Worm (Caenorhabditis elegans) whole organism, L4 larva: ENCODE measurements around the gene C46C2.2.

Experiments
- F37D6.2 ChIP-seq: sonication (generic microtip); optimal IDR thresholded peaks from 2 replicates; lab custom pipeline; 2016; ENCODE audit warnings: mild to moderate bottlenecking, missing genetic modification characterization, missing compliant biosample characterization
- F44E2.7 ChIP-seq: fragments of 200-800 bp; sonication (Bioruptor generic); IDR thresholded peaks from 2 replicates; pipeline ENCODE4 v2.1.2; 2022; ENCODE audit warnings: missing genetic modification characterization, missing compliant biosample characterization
- T20F7.1 ChIP-seq: fragments of 200-800 bp; sonication (Bioruptor generic); optimal IDR thresholded peaks from 2 replicates; lab custom pipeline; 2018; ENCODE audit warnings: mild to moderate bottlenecking, missing genetic modification characterization, missing compliant biosample characterization
- Y105C5A.15 ChIP-seq: fragments of 200-800 bp; sonication (Bioruptor generic); IDR thresholded peaks from 2 replicates; pipeline ENCODE4 v1.3.6; 2022; ENCODE audit warnings: missing genetic modification characterization, missing compliant biosample characterization
- ZK546.5 ChIP-seq, 2 experiments: sonication (generic microtip); optimal IDR thresholded peaks; 2 replicates each; lab custom pipeline; 2017; ENCODE audit warnings: missing biosample characterization in 2 of 2, missing genetic modification characterization in 2 of 2
- aha-1 ChIP-seq: fragments of 150-350 bp; peaks from one replicate; lab custom pipeline; 2014; ENCODE audit warnings: missing biosample characterization, missing genetic modification characterization
- attf-4 ChIP-seq: sonication (generic microtip); optimal IDR thresholded peaks from 3 replicates; lab custom pipeline; 2017; ENCODE audit warnings: missing biosample characterization, missing genetic modification characterization
- ceh-20 ChIP-seq: fragments of 200-800 bp; sonication (Bioruptor generic); IDR thresholded peaks from 2 replicates; pipeline ENCODE4 v1.3.6; 2022; ENCODE audit warnings: missing genetic modification reagents, missing genetic modification characterization, missing compliant biosample characterization
- cey-2 ChIP-seq: sonication (generic microtip); optimal IDR thresholded peaks from 3 replicates; lab custom pipeline; 2017; ENCODE audit warnings: missing genetic modification characterization, mild to moderate bottlenecking, missing compliant biosample characterization, antibody characterized with exemption, borderline replicate concordance; ENCODE audit not compliant: insufficient read depth
- daf-16 ChIP-seq, 3 experiments: sonication (generic microtip); optimal IDR thresholded peaks; 2 replicates each; lab custom pipeline; 2016 to 2017; ENCODE audit warnings: missing genetic modification characterization in 3 of 3, missing genetic modification reagents in 3 of 3, mild to moderate bottlenecking in 2 of 3, missing compliant biosample characterization in 2 of 3, missing biosample characterization in 1 of 3, moderate library complexity in 1 of 3
- fos-1 ChIP-seq: fragments of 150-350 bp; optimal IDR thresholded peaks from 2 replicates; lab custom pipeline; 2014; ENCODE audit warnings: missing biosample characterization, missing genetic modification characterization
- gei-8 ChIP-seq: fragments of 200-800 bp; sonication (Bioruptor generic); optimal IDR thresholded peaks from 2 replicates; lab custom pipeline; 2018; ENCODE audit warnings: mild to moderate bottlenecking, missing genetic modification characterization, missing compliant biosample characterization
- hlh-30 ChIP-seq: sonication (generic microtip); optimal IDR thresholded peaks from 2 replicates; lab custom pipeline; 2017; ENCODE audit warnings: antibody characterized with exemption, mild to moderate bottlenecking, missing genetic modification characterization, missing compliant biosample characterization; ENCODE audit not compliant: insufficient read depth
- jun-1 ChIP-seq: fragments of 150-350 bp; optimal IDR thresholded peaks from 2 replicates; lab custom pipeline; 2014; ENCODE audit warnings: missing biosample characterization, missing genetic modification reagents, missing genetic modification characterization
- lim-7 ChIP-seq: fragments of 200-800 bp; sonication (Bioruptor generic); IDR thresholded peaks from 2 replicates; pipeline ENCODE4 v1.3.6; 2022; ENCODE audit warnings: missing genetic modification characterization, missing compliant biosample characterization
- lin-15B ChIP-seq: fragments of 150-350 bp; sonication (generic microtip); optimal IDR thresholded peaks from 3 replicates; lab custom pipeline; 2014; ENCODE audit warnings: missing biosample characterization, missing genetic modification characterization
- lin-38 ChIP-seq: fragments of 200-800 bp; sonication (Bioruptor generic); IDR thresholded peaks from 2 replicates; pipeline ENCODE4 v1.3.6; 2022; ENCODE audit warnings: missing genetic modification reagents, missing genetic modification characterization, missing compliant biosample characterization
- lir-3 ChIP-seq: sonication (generic microtip); optimal IDR thresholded peaks from 2 replicates; lab custom pipeline; 2016; ENCODE audit warnings: mild to moderate bottlenecking, missing genetic modification characterization, missing compliant biosample characterization
- madf-5 ChIP-seq, 2 experiments: fragments of 200-800 bp; sonication (Bioruptor generic); IDR thresholded peaks; 2 replicates each; pipeline ENCODE4 v1.3.6; 2022; ENCODE audit warnings: missing compliant biosample characterization in 2 of 2, missing genetic modification characterization in 2 of 2
- madf-9 ChIP-seq: fragments of 200-800 bp; sonication (Bioruptor generic); conservative IDR thresholded peaks from 2 replicates; pipeline ENCODE4 v1.3.6; 2022; ENCODE audit warnings: missing genetic modification reagents, missing genetic modification characterization, missing compliant biosample characterization
- mdt-29 ChIP-seq: fragments of 200-800 bp; sonication (Bioruptor generic); IDR thresholded peaks from 2 replicates; pipeline ENCODE4 v1.3.6; 2022; ENCODE audit warnings: missing genetic modification reagents, missing genetic modification characterization, missing compliant biosample characterization
- mes-2 ChIP-seq: sonication (generic microtip); optimal IDR thresholded peaks from 2 replicates; lab custom pipeline; 2016; ENCODE audit warnings: missing genotype, mild to moderate bottlenecking, missing genetic modification characterization, missing compliant biosample characterization; ENCODE audit not compliant: poor library complexity, severe bottlenecking
- nhr-237 ChIP-seq: sonication (generic microtip); optimal IDR thresholded peaks from 2 replicates; lab custom pipeline; 2017; ENCODE audit warnings: missing biosample characterization, missing genetic modification characterization
- nhr-25 ChIP-seq: sonication (generic microtip); optimal IDR thresholded peaks from 2 replicates; lab custom pipeline; 2017; ENCODE audit warnings: missing genetic modification characterization, mild to moderate bottlenecking, missing compliant biosample characterization, antibody characterized with exemption, moderate library complexity, borderline replicate concordance; ENCODE audit not compliant: insufficient read depth
- nhr-41 ChIP-seq: fragments of 200-800 bp; sonication (Bioruptor generic); IDR thresholded peaks from 2 replicates; pipeline ENCODE4 v1.3.6; 2022; ENCODE audit warnings: missing genetic modification reagents, missing genetic modification characterization, missing compliant biosample characterization
- nhr-48 ChIP-seq: sonication (generic microtip); optimal IDR thresholded peaks from 2 replicates; lab custom pipeline; 2016; ENCODE audit warnings: mild to moderate bottlenecking, missing genetic modification characterization, missing compliant biosample characterization
- nhr-6 ChIP-seq: fragments of 150-350 bp; optimal IDR thresholded peaks from 2 replicates; lab custom pipeline; 2014; ENCODE audit warnings: missing biosample characterization, missing genetic modification characterization
- pha-4 ChIP-seq, 2 experiments: fragments of 150-350 bp in 1 of 2; fragments of 200-800 bp in 1 of 2; sonication (Bioruptor generic) in 1 of 2; IDR thresholded peaks in 1 of 2; optimal IDR thresholded peaks in 1 of 2; 2 replicates each; pipeline versions ENCODE4 v1.3.6 to Lab custom; 2014 to 2022; ENCODE audit warnings: missing genetic modification characterization in 2 of 2, missing genetic modification reagents in 2 of 2, missing biosample characterization in 1 of 2, missing compliant biosample characterization in 1 of 2
- php-3 ChIP-seq: fragments of 200-800 bp; sonication (Bioruptor generic); IDR thresholded peaks from 2 replicates; pipeline ENCODE4 v1.3.6; 2022; ENCODE audit warnings: missing genetic modification reagents, missing genetic modification characterization, missing compliant biosample characterization
- rbr-2 ChIP-seq: sonication (generic microtip); optimal IDR thresholded peaks from 2 replicates; lab custom pipeline; 2016; ENCODE audit warnings: missing genotype, missing genetic modification characterization, missing compliant biosample characterization
- sdz-12 ChIP-seq: fragments of 200-800 bp; sonication (Bioruptor generic); optimal IDR thresholded peaks from 2 replicates; lab custom pipeline; 2018; ENCODE audit warnings: mild to moderate bottlenecking, missing genetic modification characterization, missing compliant biosample characterization
- set-16 ChIP-seq: fragments of 200-800 bp; sonication (Bioruptor generic); IDR thresholded peaks from 2 replicates; pipeline ENCODE4 v1.3.6; 2022; ENCODE audit warnings: missing genetic modification reagents, missing genetic modification characterization, missing compliant biosample characterization
- snpc-1.2 ChIP-seq: fragments of 200-800 bp; sonication (Bioruptor generic); IDR thresholded peaks from 2 replicates; pipeline ENCODE4 v1.3.6; 2022; ENCODE audit warnings: missing genetic modification reagents, missing genetic modification characterization, missing compliant biosample characterization
- unc-130 ChIP-seq: sonication (generic microtip); optimal IDR thresholded peaks from 2 replicates; lab custom pipeline; 2016; ENCODE audit warnings: missing genetic modification reagents, missing genetic modification characterization, missing compliant biosample characterization
- unc-39 ChIP-seq: sonication (generic microtip); optimal IDR thresholded peaks from 2 replicates; lab custom pipeline; 2017; ENCODE audit warnings: missing biosample characterization, missing genetic modification characterization
- unc-62 ChIP-seq, 3 experiments: fragments of 150-350 bp in 1 of 3; sonication (generic microtip); optimal IDR thresholded peaks in 2 of 3; peaks in 1 of 3; 1 replicate in 1 of 3; 2 replicates in 2 of 3; lab custom pipeline; 2014 to 2017; ENCODE audit warnings: missing biosample characterization in 3 of 3, missing genetic modification characterization in 3 of 3, missing genetic modification reagents in 3 of 3, missing genotype in 1 of 3
- vab-7 ChIP-seq: fragments of 200-800 bp; sonication (Bioruptor generic); IDR thresholded peaks from 2 replicates; pipeline ENCODE4 v1.3.6; 2022; ENCODE audit warnings: missing genetic modification reagents, missing genetic modification characterization, missing compliant biosample characterization
- zag-1 ChIP-seq: fragments of 150-350 bp; optimal IDR thresholded peaks from 2 replicates; lab custom pipeline; 2014; ENCODE audit warnings: missing biosample characterization, missing genetic modification characterization
- zfp-3 ChIP-seq: fragments of 200-800 bp; sonication (Bioruptor generic); conservative IDR thresholded peaks from 2 replicates; pipeline ENCODE4 v1.3.6; 2022; ENCODE audit warnings: missing genetic modification reagents, missing genetic modification characterization, missing compliant biosample characterization
- zip-2 ChIP-seq: fragments of 150-350 bp; optimal IDR thresholded peaks from 2 replicates; lab custom pipeline; 2014; ENCODE audit warnings: missing biosample characterization, missing genetic modification characterization

Gene C46C2.2

DNA sequence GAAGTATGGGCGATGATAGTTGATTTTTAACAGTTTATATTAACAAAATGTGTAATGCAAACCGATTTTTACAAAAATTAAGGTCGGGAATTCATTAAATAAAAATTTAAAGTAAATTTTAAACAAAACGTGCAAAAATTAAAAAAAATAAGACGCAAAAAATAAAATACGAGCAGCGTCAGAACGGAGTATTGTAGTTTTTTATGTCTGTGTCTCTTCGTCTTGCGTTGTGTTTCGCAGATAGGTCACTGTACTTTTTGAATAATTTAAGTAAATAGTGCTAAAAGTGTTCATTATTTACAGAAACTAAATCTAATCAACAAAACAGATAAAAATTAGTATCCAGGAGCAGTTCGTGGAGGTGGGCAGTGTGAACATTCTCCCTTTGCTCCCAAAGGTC is 42.8 kb downstream of the C46C2.2 start (continued):
- no peak for TF ChIP-seq lin-38
- no peak for TF ChIP-seq lim-7 (GFP tag; lab: Robert Waterston, UW)
- TF ChIP-seq jun-1 (tag; lab: Kevin White, UChicago): no peak
- peak; percentile 94 for TF ChIP-seq T20F7.1 (GFP tag; lab: Kevin White, UChicago)
- no peak for TF ChIP-seq snpc-1.2 (GFP tag; lab: Robert Waterston, UW)
- TF ChIP-seq zip-2 (tag; lab: Kevin White, UChicago): no peak
- TF ChIP-seq fos-1 (tag; lab: Kevin White, UChicago): no peak
- no peak for TF ChIP-seq gei-8 (GFP tag; lab: Kevin White, UChicago)
- TF ChIP-seq Y105C5A.15 (GFP tag; lab: Robert Waterston, UW): no peak
- no peak for TF ChIP-seq php-3 (GFP tag; lab: Robert Waterston, UW)
- TF ChIP-seq zfp-3 (GFP tag; lab: Robert Waterston, UW): no peak
- TF ChIP-seq nhr-6 (tag; lab: Kevin White, UChicago): no peak
- no peak for TF ChIP-seq madf-5 (GFP tag; IDR thresholded peaks at IDR 0.05; lab: Robert Waterston, UW)
- no peak for TF ChIP-seq lin-15B (tag; lab: Kevin White, UChicago)
- TF ChIP-seq cey-2 (tag; lab: Kevin White, UChicago): no peak

ce11 chrIV:9260826-9261225 is 43.3 kb downstream of the C46C2.2 start:
- no peak for TF ChIP-seq mdt-29
- no peak for TF ChIP-seq hlh-30
- TF ChIP-seq sdz-12 (GFP tag; lab: Kevin White, UChicago): no peak
- peak; percentile 69 for TF ChIP-seq set-16 (GFP tag; lab: Robert Waterston, UW)
- peak; percentile 55; the same call in 1 of the 2 replicates for TF ChIP-seq snpc-1.2 (GFP tag; lab: Robert Waterston, UW)

DNA sequence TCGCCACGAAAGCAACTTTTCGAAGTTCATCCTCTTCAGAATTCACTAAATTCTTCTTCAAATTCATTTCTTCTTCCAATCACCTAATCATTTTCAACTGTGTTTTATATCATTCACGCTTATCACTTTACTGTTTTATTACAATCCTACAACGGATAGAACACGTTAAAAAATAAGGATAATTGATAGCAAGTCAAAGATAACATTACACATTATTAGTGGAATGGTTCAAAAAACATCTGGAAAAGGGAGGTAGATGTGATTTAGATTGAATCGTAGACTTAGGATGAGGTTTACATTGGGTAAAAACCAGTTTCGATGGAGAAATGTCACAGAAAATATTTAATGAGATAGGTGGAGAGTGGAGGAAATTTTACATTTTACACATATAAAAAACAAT is 44.2 kb downstream of the C46C2.2 start, which contains the start of gene col-120:
TSS of gene col-120 (minus strand) at position 101 of the 400 bp plus-strand sequence.
- TF ChIP-seq snpc-1.2 (GFP tag; lab: Robert Waterston, UW): no peak
- no peak for TF ChIP-seq nhr-41 (GFP tag; lab: Robert Waterston, UW)
- TF ChIP-seq nhr-25: no peak
- peak in 1 of 2 experiments; percentile 55 for TF ChIP-seq unc-62 (GFP tag; optimal IDR thresholded peaks at IDR 0.05 in 1 of 2; lab: Kevin White, UChicago)
- TF ChIP-seq unc-62 (tag; optimal IDR thresholded peaks at IDR 0.05; lab: Kevin White, UChicago): no peak
- no peak for TF ChIP-seq madf-9 (GFP tag; lab: Robert Waterston, UW)
- TF ChIP-seq nhr-48 (tag; lab: Kevin White, UChicago): peak; percentile 22
- TF ChIP-seq F37D6.2 (tag; lab: Kevin White, UChicago): no peak
- TF ChIP-seq zag-1: no peak
- no peak for TF ChIP-seq jun-1 (tag; lab: Kevin White, UChicago)
- TF ChIP-seq F44E2.7 (GFP tag; lab: Robert Waterston, UW): no peak
- TF ChIP-seq vab-7: no peak

DNA sequence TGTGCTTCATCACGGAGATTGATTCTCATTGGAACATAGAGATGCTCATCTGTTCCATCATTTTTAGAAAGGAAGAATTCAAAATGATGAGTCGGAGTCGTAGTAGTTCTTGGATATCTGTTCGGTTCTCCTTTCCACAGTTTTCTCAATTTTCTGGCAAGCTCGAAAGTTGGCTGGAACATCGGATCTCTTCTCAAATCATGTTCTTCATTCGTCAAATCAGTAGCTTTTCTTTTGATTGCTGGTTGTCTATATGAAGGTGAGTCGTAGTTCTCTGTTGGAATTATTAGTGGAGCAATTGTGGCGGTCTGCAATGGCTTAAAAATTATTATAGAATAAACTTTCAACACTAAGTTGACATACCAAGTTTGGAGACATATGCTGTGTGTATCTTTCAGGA is 44.8 kb downstream of the C46C2.2 start:
- TF ChIP-seq aha-1 (peak; percentile 1), lin-15B (tag; lab: Kevin White, UChicago) (no peak), unc-62 (GFP tag; optimal IDR thresholded peaks at IDR 0.05 in 1 of 2; lab: Kevin White, UChicago) (peak in 1 of 2 experiments; percentile 92), unc-62 (tag; optimal IDR thresholded peaks at IDR 0.05; lab: Kevin White, UChicago) (no peak)

DNA sequence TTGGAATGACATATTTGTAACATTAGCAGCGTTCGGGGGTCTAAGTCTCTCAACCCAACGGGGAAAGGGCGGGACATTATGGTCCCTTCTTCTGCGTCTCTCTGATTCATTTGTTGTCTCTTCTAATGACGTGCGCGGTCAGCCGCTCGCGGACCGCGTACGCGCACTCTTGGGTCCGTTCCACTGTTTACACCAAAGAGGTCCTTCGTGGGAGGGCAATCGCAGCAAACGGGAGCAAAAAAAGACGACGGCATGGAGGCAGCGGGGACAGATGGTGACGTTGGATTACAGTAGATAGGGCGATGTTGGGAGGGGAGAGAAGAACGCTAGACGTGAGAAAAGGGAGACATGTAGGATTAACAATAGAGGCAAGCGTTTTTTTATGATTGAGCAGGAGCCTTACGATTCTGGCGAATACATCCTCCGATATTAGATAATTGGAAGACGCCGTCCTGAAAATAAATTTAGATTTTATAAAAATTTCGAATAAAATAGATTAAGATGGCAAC is 46.3 kb downstream of the C46C2.2 start, which contains the start of gene flh-1:
TSS of gene flh-1 (minus strand) at position 459 of the 509 bp plus-strand sequence.
- TF ChIP-seq ZK546.5 (tag; optimal IDR thresholded peaks at IDR 0.05; lab: Kevin White, UChicago): no peak
- TF ChIP-seq aha-1: no peak
- TF ChIP-seq vab-7: no peak
- no peak for TF ChIP-seq mes-2 (tag; lab: Kevin White, UChicago)
- no peak for TF ChIP-seq unc-39 (tag; lab: Kevin White, UChicago)
- no peak for TF ChIP-seq rbr-2 (tag; lab: Kevin White, UChicago)
- TF ChIP-seq nhr-237 (tag; lab: Kevin White, UChicago): no peak
- TF ChIP-seq daf-16 (GFP tag; optimal IDR thresholded peaks at IDR 0.05; lab: Kevin White, UChicago): no peak
- no peak for TF ChIP-seq daf-16 (tag; optimal IDR thresholded peaks at IDR 0.05; lab: Kevin White, UChicago)
- TF ChIP-seq pha-4 (GFP tag; IDR thresholded peaks at IDR 0.05; lab: Robert Waterston, UW): no peak
- no peak for TF ChIP-seq pha-4 (tag; optimal IDR thresholded peaks at IDR 0.05; lab: Kevin White, UChicago)
- TF ChIP-seq gei-8 (GFP tag; lab: Kevin White, UChicago): no peak
- 0 out of 2 replicates have a peak, but pooled peaks have one; percentile 42 for TF ChIP-seq set-16 (GFP tag; lab: Robert Waterston, UW)
- TF ChIP-seq ceh-20 (GFP tag; lab: Robert Waterston, UW): no peak
- no peak for TF ChIP-seq unc-130
- TF ChIP-seq madf-5 (GFP tag; IDR thresholded peaks at IDR 0.05; lab: Robert Waterston, UW): 0 out of 4 replicates have a peak, but pooled peaks of 1 of the 2 experiments have one; percentile 23
- no peak for TF ChIP-seq nhr-48 (tag; lab: Kevin White, UChicago)
- no peak for TF ChIP-seq attf-4 (tag; lab: Kevin White, UChicago)
- no peak for TF ChIP-seq mdt-29
- TF ChIP-seq lir-3 (tag; lab: Kevin White, UChicago): no peak
